Worm (Caenorhabditis elegans): Measurements from ENCODE around the gene irg-4.

DNA sequence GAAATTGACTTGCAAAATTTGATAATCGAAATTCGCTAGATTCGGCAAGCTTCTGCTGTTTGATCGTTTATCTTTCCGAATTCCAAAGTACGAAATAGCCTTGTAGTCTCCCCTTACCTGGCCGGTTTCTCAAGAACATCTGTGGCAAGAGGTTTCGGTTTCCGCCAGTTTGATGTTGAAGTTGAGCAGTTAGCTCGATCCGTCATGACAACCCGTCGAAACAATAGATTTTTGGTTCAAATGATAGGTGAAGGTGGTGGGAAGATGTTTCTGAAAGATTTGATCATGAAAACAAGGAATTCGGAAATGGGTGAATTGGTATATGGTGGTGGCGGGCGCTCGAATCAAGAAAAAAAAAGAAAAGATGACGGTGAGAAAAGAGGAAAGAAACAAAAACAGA is 37.2 kb upstream of the irg-4 start, which contains the start of gene acs-20:
- no peak for TF ChIP-seq pha-4 (tag; optimal IDR thresholded peaks at IDR 0.05)
- TF ChIP-seq C08G9.2 (tag; optimal IDR thresholded peaks at IDR 0.05) = no peak
- no peak for TF ChIP-seq eyg-1 (tag; optimal IDR thresholded peaks at IDR 0.05)
- TF ChIP-seq fkh-10 (GFP tag; optimal IDR thresholded peaks at IDR 0.05) = no peak
- TF ChIP-seq unc-55 (GFP tag; optimal IDR thresholded peaks at IDR 0.05) = no peak
- no peak for TF ChIP-seq ceh-9 (tag; optimal IDR thresholded peaks at IDR 0.05)
- TF ChIP-seq nhr-11 (tag; optimal IDR thresholded peaks at IDR 0.05) = no peak
- TF ChIP-seq ets-4 (tag; optimal IDR thresholded peaks at IDR 0.05) = no peak
- no peak for TF ChIP-seq hlh-6 (tag; optimal IDR thresholded peaks at IDR 0.05)
- TF ChIP-seq nfya-1 (tag; optimal IDR thresholded peaks at IDR 0.05) = no peak
- TF ChIP-seq dmd-4 (tag; optimal IDR thresholded peaks at IDR 0.05; ENCODE audit: borderline replicate concordance) = no peak

All from whole organism, late embryonic.